Worm (Caenorhabditis elegans): Measurements from ENCODE around the gene frm-2.

DNA sequence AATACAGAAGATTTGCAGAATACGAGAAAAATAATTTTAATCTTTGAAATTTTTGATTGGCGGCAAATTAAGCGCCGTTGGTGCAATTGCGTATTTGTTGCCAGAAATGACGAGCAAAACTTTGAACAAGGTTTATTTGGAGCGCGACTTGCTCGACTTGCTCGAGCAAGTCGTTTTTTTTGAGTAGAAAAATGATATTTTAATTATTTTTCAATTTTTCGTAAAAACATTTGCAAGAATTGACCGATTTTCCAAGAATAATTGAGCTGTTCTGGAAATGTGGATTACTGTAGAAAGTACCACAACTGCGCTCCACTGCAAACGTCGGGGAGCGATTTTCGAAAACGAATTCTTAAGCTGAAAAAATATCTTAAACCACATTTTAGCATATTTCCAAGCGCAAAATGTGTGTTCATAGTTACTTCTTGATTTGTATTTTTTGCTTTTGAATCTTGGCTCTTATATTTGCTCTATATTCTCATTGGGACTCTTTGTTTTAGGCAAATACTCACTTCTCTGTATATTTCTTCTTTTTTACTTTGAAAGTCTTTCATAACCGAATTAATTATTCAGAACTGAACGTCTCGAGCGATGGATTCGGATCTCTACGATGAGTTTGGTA lies 27.2 kb upstream of the frm-2 start, which contains the start of the genes gcna-1 and eftu-2:
- TF ChIP-seq ama-1 (optimal IDR thresholded peaks at IDR 0.05) (no peak), sea-1 (GFP tag; conservative IDR thresholded peaks at IDR 0.05) (no peak), flt-1 (GFP tag; IDR thresholded peaks at IDR 0.05) (no peak)
